Worm (Caenorhabditis elegans) whole organism, L1 larva: ENCODE results near the gene sri-10.

ENCODE experiments used
- F16B12.6 ChIP-seq: fragments of 150-350 bp; optimal IDR thresholded peaks from 2 replicates; lab custom pipeline; 2014; ENCODE audit warnings: missing biosample characterization, missing genetic modification characterization
- ama-1 ChIP-seq: fragments of 150-350 bp; optimal IDR thresholded peaks from 2 replicates; lab custom pipeline; 2014
- ceh-90 ChIP-seq: sonication (generic microtip); optimal IDR thresholded peaks from 2 replicates; lab custom pipeline; 2016; ENCODE audit warnings: missing genetic modification characterization, missing compliant biosample characterization
- ces-1 ChIP-seq: fragments of 150-350 bp; optimal IDR thresholded peaks from 2 replicates; lab custom pipeline; 2014; ENCODE audit warnings: missing biosample characterization, missing genetic modification reagents, missing genetic modification characterization
- efl-3 ChIP-seq: fragments of 200-800 bp; sonication (Bioruptor generic); optimal IDR thresholded peaks from 2 replicates; lab custom pipeline; 2018; ENCODE audit warnings: mild to moderate bottlenecking, missing genetic modification characterization, missing compliant biosample characterization
- egl-13 ChIP-seq: sonication (generic microtip); optimal IDR thresholded peaks from 2 replicates; lab custom pipeline; 2016; ENCODE audit warnings: missing genotype, missing genetic modification reagents, missing genetic modification characterization, missing compliant biosample characterization
- elt-2 ChIP-seq: sonication (generic microtip); optimal IDR thresholded peaks from 2 replicates; lab custom pipeline; 2016; ENCODE audit warnings: missing genetic modification characterization, mild to moderate bottlenecking, inconsistent platforms, missing compliant biosample characterization, missing genetic modification reagents
- lin-13 ChIP-seq: fragments of 150-350 bp; optimal IDR thresholded peaks from 2 replicates; lab custom pipeline; 2014; ENCODE audit warnings: missing biosample characterization, missing genetic modification reagents, missing genetic modification characterization
- lin-15B ChIP-seq: fragments of 150-350 bp; sonication (generic microtip); optimal IDR thresholded peaks from 3 replicates; lab custom pipeline; 2014; ENCODE audit warnings: missing biosample characterization, missing genetic modification characterization
- lin-39 ChIP-seq: fragments of 150-350 bp; optimal IDR thresholded peaks from 2 replicates; lab custom pipeline; 2014; ENCODE audit warnings: missing biosample characterization, missing genetic modification reagents, missing genetic modification characterization
- lsy-2 ChIP-seq, 2 experiments: fragments of 150-350 bp; optimal IDR thresholded peaks; 2 replicates each; lab custom pipeline; 2014; ENCODE audit warnings: missing biosample characterization in 2 of 2, missing genetic modification characterization in 2 of 2
- mab-9 ChIP-seq: fragments of 200-800 bp; sonication (Bioruptor generic); IDR thresholded peaks from 2 replicates; pipeline ENCODE4 v1.3.6; 2022; ENCODE audit warnings: missing genetic modification reagents, missing genetic modification characterization, missing compliant biosample characterization
- nhr-237 ChIP-seq: fragments of 150-350 bp; optimal IDR thresholded peaks from 2 replicates; lab custom pipeline; 2014; ENCODE audit warnings: missing biosample characterization, missing genetic modification characterization
- nhr-77 ChIP-seq: fragments of 150-350 bp; optimal IDR thresholded peaks from 2 replicates; lab custom pipeline; 2014; ENCODE audit warnings: missing biosample characterization, missing genetic modification characterization
- nhr-84 ChIP-seq: sonication (generic microtip); optimal IDR thresholded peaks from 2 replicates; lab custom pipeline; 2017; ENCODE audit warnings: missing biosample characterization, missing genetic modification characterization
- nhr-90 ChIP-seq: sonication (generic microtip); optimal IDR thresholded peaks from 2 replicates; lab custom pipeline; 2016; ENCODE audit warnings: mild to moderate bottlenecking, missing genetic modification characterization, missing compliant biosample characterization; ENCODE audit not compliant: poor library complexity
- pag-3 ChIP-seq: sonication (generic microtip); optimal IDR thresholded peaks from 2 replicates; lab custom pipeline; 2017; ENCODE audit warnings: missing genetic modification characterization, mild to moderate bottlenecking, missing compliant biosample characterization, antibody characterized with exemption, borderline replicate concordance; ENCODE audit not compliant: insufficient read depth
- snpc-4 ChIP-seq: fragments of 150-350 bp; optimal IDR thresholded peaks from 2 replicates; lab custom pipeline; 2014; ENCODE audit warnings: missing biosample characterization, missing genetic modification characterization
- xbp-1 ChIP-seq: sonication (generic microtip); optimal IDR thresholded peaks from 2 replicates; lab custom pipeline; 2016; ENCODE audit warnings: missing genetic modification characterization, missing compliant biosample characterization
- ztf-4 ChIP-seq: fragments of 150-350 bp; optimal IDR thresholded peaks from 2 replicates; lab custom pipeline; 2014; ENCODE audit warnings: missing biosample characterization, missing genetic modification characterization

sri-10 gene

DNA sequence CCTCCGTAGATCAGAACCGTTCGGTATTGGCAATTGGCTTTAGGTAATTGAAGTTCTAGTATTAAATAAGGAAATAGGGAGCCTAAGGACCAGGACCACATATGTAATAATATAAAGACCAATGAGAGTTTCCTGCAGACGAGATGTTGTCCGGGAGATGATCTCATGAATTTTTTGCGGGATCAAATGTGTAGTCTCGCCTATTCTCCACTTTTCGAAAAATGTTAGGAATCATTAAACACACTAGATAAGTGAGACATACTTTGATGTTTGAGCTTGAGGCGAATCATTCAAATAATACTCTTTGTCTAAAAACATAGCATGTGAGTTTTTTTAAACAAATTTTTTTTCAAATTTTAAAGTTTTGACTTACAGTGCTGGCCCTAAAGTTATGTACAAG, 53.3 kb downstream of the sri-10 start, which contains the start of gene F11D11.6:
Gene F11D11.6 (minus strand): TSS at position 101 of the 400 bp plus-strand sequence.
- TF ChIP-seq egl-13 (tag; lab: Kevin White, UChicago) = no peak
- no peak for TF ChIP-seq ztf-4 (tag; lab: Kevin White, UChicago)
- no peak for TF ChIP-seq lin-15B (tag; lab: Kevin White, UChicago)
- TF ChIP-seq lin-39 = no peak
- TF ChIP-seq nhr-84 (tag; lab: Kevin White, UChicago) = no peak
- no peak for TF ChIP-seq nhr-90 (tag; lab: Kevin White, UChicago)
- TF ChIP-seq mab-9 (GFP tag; lab: Robert Waterston, UW) = no peak
- no peak for TF ChIP-seq ama-1
- no peak for TF ChIP-seq F16B12.6
- TF ChIP-seq pag-3 (tag; lab: Kevin White, UChicago) = no peak
- no peak for TF ChIP-seq ces-1 (GFP tag; lab: Kevin White, UChicago)
- no peak for TF ChIP-seq xbp-1
- no peak for TF ChIP-seq lin-13
- no peak for TF ChIP-seq nhr-237 (tag; lab: Kevin White, UChicago)
- no peak for TF ChIP-seq lsy-2 (tag; optimal IDR thresholded peaks at IDR 0.05; lab: Kevin White, UChicago)
- no peak for TF ChIP-seq nhr-77
- TF ChIP-seq ceh-90 (tag; lab: Kevin White, UChicago) = no peak
- TF ChIP-seq elt-2 = no peak
- TF ChIP-seq snpc-4 (tag; lab: Kevin White, UChicago) = no peak
- TF ChIP-seq efl-3 (GFP tag; lab: Kevin White, UChicago) = no peak
